Fruit fly (Drosophila melanogaster) whole organism, embryonic: ENCODE data around the gene CG18765.

Source experiments
- Blimp-1 ChIP-seq: fragments of 200-800 bp; sonication (Bioruptor generic); optimal IDR thresholded peaks from 3 replicates; lab custom pipeline; 2018; ENCODE audit warnings: missing biosample characterization, missing genetic modification characterization, mild to moderate bottlenecking, moderate library complexity, missing genetic modification reagents
- CG10147 ChIP-seq: fragments of 200-800 bp; sonication (Bioruptor generic); optimal IDR thresholded peaks from 2 replicates; lab custom pipeline; 2019; ENCODE audit warnings: missing biosample characterization, mild to moderate bottlenecking, missing genetic modification characterization, moderate library complexity
- CG12744 ChIP-seq: fragments of 200-800 bp; sonication (Bioruptor generic); optimal IDR thresholded peaks from 2 replicates; lab custom pipeline; 2016; ENCODE audit warnings: missing biosample characterization, missing genetic modification characterization
- CG13296 ChIP-seq: fragments of 200-800 bp; sonication (Bioruptor generic); optimal IDR thresholded peaks from 3 replicates; lab custom pipeline; 2018; ENCODE audit warnings: missing biosample characterization, mild to moderate bottlenecking, missing genetic modification characterization
- CG13624 ChIP-seq: fragments of 200-800 bp; sonication (Bioruptor generic); optimal IDR thresholded peaks from 2 replicates; lab custom pipeline; 2016; ENCODE audit warnings: missing biosample characterization, missing genetic modification characterization
- CG15269 ChIP-seq: fragments of 200-800 bp; sonication (Bioruptor generic); optimal IDR thresholded peaks from 2 replicates; lab custom pipeline; 2018; ENCODE audit warnings: missing biosample characterization, mild to moderate bottlenecking, missing genetic modification characterization, moderate library complexity
- CG16779 ChIP-seq: fragments of 200-800 bp; sonication (Bioruptor generic); IDR thresholded peaks from 2 replicates; pipeline ENCODE4 v1.3.6; 2022; ENCODE audit warnings: missing biosample characterization, missing genetic modification characterization
- CG17361 ChIP-seq: fragments of 200-800 bp; sonication (Bioruptor generic); IDR thresholded peaks from 3 replicates; pipeline ENCODE4 v1.3.6; 2022; ENCODE audit warnings: missing biosample characterization, missing genetic modification characterization
- CG3163 ChIP-seq: fragments of 200-800 bp; sonication (Bioruptor generic); optimal IDR thresholded peaks from 3 replicates; lab custom pipeline; 2016; ENCODE audit warnings: missing biosample characterization, missing genetic modification characterization
- CG3726 ChIP-seq: fragments of 200-800 bp; sonication (Bioruptor generic); IDR thresholded peaks from 3 replicates; pipeline ENCODE4, ENCODE4 v1.3.6; 2022; ENCODE audit warnings: missing biosample characterization, missing genetic modification characterization
- CG3847 ChIP-seq: fragments of 200-800 bp; sonication (Bioruptor generic); IDR thresholded peaks from 2 replicates; pipeline ENCODE4 v1.3.6; 2022; ENCODE audit warnings: missing biosample characterization, missing genetic modification characterization
- CG43689 ChIP-seq: fragments of 200-800 bp; sonication (Bioruptor generic); IDR thresholded peaks from 2 replicates; pipeline ENCODE4 v1.3.6; 2022; ENCODE audit warnings: missing biosample characterization, missing genetic modification characterization
- CG7271 ChIP-seq: fragments of 200-800 bp; sonication (Bioruptor generic); optimal IDR thresholded peaks from 2 replicates; lab custom pipeline; 2018; ENCODE audit warnings: missing biosample characterization, mild to moderate bottlenecking, missing genetic modification characterization, moderate library complexity
- CG8290 ChIP-seq, 3 experiments: fragments of 200-800 bp; sonication (Bioruptor generic); optimal IDR thresholded peaks; 2 replicates each; lab custom pipeline; 2016 to 2019; ENCODE audit warnings: missing biosample characterization in 3 of 3, missing genetic modification characterization in 3 of 3, mild to moderate bottlenecking in 2 of 3, moderate library complexity in 1 of 3
- CG8765 ChIP-seq: fragments of 200-800 bp; sonication (Bioruptor generic); IDR thresholded peaks from 2 replicates; pipeline ENCODE4 v1.3.6; 2022; ENCODE audit warnings: missing biosample characterization, missing genetic modification characterization
- CTCF ChIP-seq: fragments of 200-800 bp; sonication (Bioruptor generic); optimal IDR thresholded peaks from 2 replicates; lab custom pipeline; 2017; ENCODE audit warnings: missing biosample characterization, mild to moderate bottlenecking, missing genetic modification characterization, moderate library complexity
- E2f2 ChIP-seq: fragments of 200-800 bp; sonication (Bioruptor generic); IDR thresholded peaks from 2 replicates; pipeline ENCODE4 v1.3.6; 2022; ENCODE audit warnings: missing biosample characterization, missing genetic modification characterization
- ERR ChIP-seq: fragments of 200-800 bp; sonication (Bioruptor generic); optimal IDR thresholded peaks from 2 replicates; lab custom pipeline; 2016; ENCODE audit warnings: missing biosample characterization, missing genetic modification characterization
- Eip74EF ChIP-seq, 2 experiments: fragments of 200-800 bp in 1 of 2; fragments of >200 bp in 1 of 2; sonication (Bioruptor generic) in 1 of 2; optimal IDR thresholded peaks; 2 replicates each; lab custom pipeline; 2017 to 2019; ENCODE audit warnings: missing biosample characterization in 2 of 2, missing genetic modification characterization in 2 of 2, mild to moderate bottlenecking in 1 of 2, moderate library complexity in 1 of 2
- HmgD ChIP-seq: fragments of 200-800 bp; sonication (Bioruptor generic); optimal IDR thresholded peaks from 3 replicates; lab custom pipeline; 2016; ENCODE audit warnings: missing biosample characterization, missing genetic modification characterization
- Hmr ChIP-seq: fragments of 200-800 bp; sonication (Bioruptor generic); optimal IDR thresholded peaks from 3 replicates; lab custom pipeline; 2017; ENCODE audit warnings: mild to moderate bottlenecking, missing biosample characterization, missing genetic modification reagents, missing genetic modification characterization
- MBD-R2 ChIP-seq: fragments of 200-800 bp; sonication (Bioruptor generic); IDR thresholded peaks from 2 replicates; pipeline ENCODE4 v1.3.6; 2022; ENCODE audit warnings: missing biosample characterization, missing genetic modification characterization
- Nf-YC ChIP-seq: fragments of 200-800 bp; optimal IDR thresholded peaks from 3 replicates; lab custom pipeline; 2019; ENCODE audit warnings: missing biosample characterization, mild to moderate bottlenecking, missing genetic modification characterization, moderate library complexity
- Oli ChIP-seq: fragments of 200-800 bp; sonication (Bioruptor generic); optimal IDR thresholded peaks from 2 replicates; lab custom pipeline; 2018; ENCODE audit warnings: missing biosample characterization, mild to moderate bottlenecking, missing genetic modification characterization, moderate library complexity
- Opbp ChIP-seq: fragments of 200-800 bp; sonication (Bioruptor generic); IDR thresholded peaks from 3 replicates; pipeline ENCODE4 v1.3.6; 2022; ENCODE audit warnings: missing biosample characterization, missing genetic modification characterization; ENCODE audit not compliant: partially characterized antibody
- Side ChIP-seq: fragments of 200-800 bp; sonication (Bioruptor generic); optimal IDR thresholded peaks from 2 replicates; lab custom pipeline; 2016; ENCODE audit warnings: missing biosample characterization, missing genetic modification characterization
- Ssrp ChIP-seq: fragments of 200-800 bp; sonication (Bioruptor generic); optimal IDR thresholded peaks from 2 replicates; lab custom pipeline; 2018; ENCODE audit warnings: missing biosample characterization, mild to moderate bottlenecking, missing genetic modification characterization, moderate library complexity
- ase ChIP-seq: fragments of 200-800 bp; sonication (Bioruptor generic); IDR thresholded peaks from 3 replicates; pipeline ENCODE4 v1.3.6; 2022; ENCODE audit warnings: missing biosample characterization, missing genetic modification characterization
- caup ChIP-seq: fragments of 200-800 bp; sonication (Bioruptor generic); optimal IDR thresholded peaks from 3 replicates; lab custom pipeline; 2017; ENCODE audit warnings: missing biosample characterization, mild to moderate bottlenecking, missing genetic modification characterization, moderate library complexity; ENCODE audit not compliant: severe bottlenecking
- chinmo ChIP-seq: fragments of 200-800 bp; sonication (Bioruptor generic); IDR thresholded peaks from 4 replicates; pipeline ENCODE4 v1.3.6; 2022; ENCODE audit warnings: missing biosample characterization, missing genetic modification characterization; ENCODE audit not compliant: partially characterized antibody
- dati ChIP-seq: fragments of 200-800 bp; sonication (Bioruptor generic); IDR thresholded peaks from 2 replicates; pipeline ENCODE4 v1.3.6; 2022; ENCODE audit warnings: missing biosample characterization, missing genetic modification characterization
- dmrt99B ChIP-seq: fragments of 200-800 bp; sonication (Bioruptor generic); optimal IDR thresholded peaks from 2 replicates; lab custom pipeline; 2018; ENCODE audit warnings: missing biosample characterization, mild to moderate bottlenecking, missing genetic modification characterization, moderate library complexity
- emc ChIP-seq: fragments of 200-800 bp; sonication (Bioruptor generic); optimal IDR thresholded peaks from 2 replicates; lab custom pipeline; 2016; ENCODE audit warnings: missing biosample characterization, missing genetic modification characterization
- ems ChIP-seq: fragments of 200-800 bp; sonication (Bioruptor generic); optimal IDR thresholded peaks from 3 replicates; lab custom pipeline; 2016; ENCODE audit warnings: missing biosample characterization, missing genetic modification characterization
- ftz-f1 ChIP-seq: fragments of 200-800 bp; sonication (Bioruptor generic); optimal IDR thresholded peaks from 2 replicates; lab custom pipeline; 2016; ENCODE audit warnings: missing biosample characterization, missing genetic modification characterization
- gro ChIP-seq: fragments of 200-800 bp; sonication (Bioruptor generic); optimal IDR thresholded peaks from 2 replicates; lab custom pipeline; 2016; ENCODE audit warnings: missing biosample characterization, missing genetic modification characterization
- odd ChIP-seq: fragments of 200-800 bp; sonication (Bioruptor generic); optimal IDR thresholded peaks from 2 replicates; lab custom pipeline; 2017; ENCODE audit warnings: missing biosample characterization, mild to moderate bottlenecking, missing genetic modification characterization
- pan ChIP-seq, 4 experiments: fragments of >200 bp in 3 of 4; fragments of 200-800 bp in 1 of 4; sonication (Bioruptor generic) in 1 of 4; optimal IDR thresholded peaks in 3 of 4; IDR thresholded peaks in 1 of 4; 2 replicates each; pipeline versions ENCODE4 v1.3.6 to Lab custom; 2017 to 2022; ENCODE audit warnings: missing biosample characterization in 2 of 4, missing genetic modification characterization in 2 of 4, mixed read lengths in 1 of 4
- pros ChIP-seq: fragments of 200-800 bp; sonication (Bioruptor generic); optimal IDR thresholded peaks from 3 replicates; lab custom pipeline; 2019; ENCODE audit warnings: missing biosample characterization, mild to moderate bottlenecking, missing genetic modification characterization, moderate library complexity
- sd ChIP-seq: fragments of 200-800 bp; sonication (Bioruptor generic); optimal IDR thresholded peaks from 3 replicates; lab custom pipeline; 2018; ENCODE audit warnings: missing biosample characterization, mild to moderate bottlenecking, missing genetic modification characterization, moderate library complexity
- sens-2 ChIP-seq: fragments of 200-800 bp; sonication (Bioruptor generic); IDR thresholded peaks from 2 replicates; pipeline ENCODE4 v1.3.6; 2022; ENCODE audit warnings: missing biosample characterization, missing genetic modification characterization
- sqz ChIP-seq: fragments of 200-800 bp; sonication (Bioruptor generic); optimal IDR thresholded peaks from 3 replicates; lab custom pipeline; 2018; ENCODE audit warnings: missing biosample characterization, mild to moderate bottlenecking, missing genetic modification characterization
- sr ChIP-seq: fragments of 200-800 bp; sonication (Bioruptor generic); IDR thresholded peaks from 3 replicates; pipeline ENCODE4 v1.3.6; 2022; ENCODE audit warnings: missing biosample characterization, missing genetic modification characterization
- stwl ChIP-seq: fragments of 200-800 bp; sonication (Bioruptor generic); optimal IDR thresholded peaks from 3 replicates; lab custom pipeline; 2018; ENCODE audit warnings: missing biosample characterization, mild to moderate bottlenecking, missing genetic modification characterization, moderate library complexity
- sug ChIP-seq: fragments of 200-800 bp; optimal IDR thresholded peaks from 2 replicates; lab custom pipeline; 2019; ENCODE audit warnings: missing biosample characterization, mild to moderate bottlenecking, missing genetic modification characterization, moderate library complexity
- tap ChIP-seq: fragments of 200-800 bp; optimal IDR thresholded peaks from 3 replicates; lab custom pipeline; 2019; ENCODE audit warnings: missing biosample characterization, mild to moderate bottlenecking, missing genetic modification characterization, moderate library complexity
- usp ChIP-seq: fragments of >200 bp; optimal IDR thresholded peaks from 2 replicates; lab custom pipeline; 2017; ENCODE audit warnings: missing biosample characterization, missing genetic modification characterization
- wdn ChIP-seq: fragments of 200-800 bp; sonication (Bioruptor generic); IDR thresholded peaks from 2 replicates; pipeline ENCODE4 v1.3.6; 2022; ENCODE audit warnings: missing biosample characterization, missing genetic modification characterization

The CG18765 gene

DNA sequence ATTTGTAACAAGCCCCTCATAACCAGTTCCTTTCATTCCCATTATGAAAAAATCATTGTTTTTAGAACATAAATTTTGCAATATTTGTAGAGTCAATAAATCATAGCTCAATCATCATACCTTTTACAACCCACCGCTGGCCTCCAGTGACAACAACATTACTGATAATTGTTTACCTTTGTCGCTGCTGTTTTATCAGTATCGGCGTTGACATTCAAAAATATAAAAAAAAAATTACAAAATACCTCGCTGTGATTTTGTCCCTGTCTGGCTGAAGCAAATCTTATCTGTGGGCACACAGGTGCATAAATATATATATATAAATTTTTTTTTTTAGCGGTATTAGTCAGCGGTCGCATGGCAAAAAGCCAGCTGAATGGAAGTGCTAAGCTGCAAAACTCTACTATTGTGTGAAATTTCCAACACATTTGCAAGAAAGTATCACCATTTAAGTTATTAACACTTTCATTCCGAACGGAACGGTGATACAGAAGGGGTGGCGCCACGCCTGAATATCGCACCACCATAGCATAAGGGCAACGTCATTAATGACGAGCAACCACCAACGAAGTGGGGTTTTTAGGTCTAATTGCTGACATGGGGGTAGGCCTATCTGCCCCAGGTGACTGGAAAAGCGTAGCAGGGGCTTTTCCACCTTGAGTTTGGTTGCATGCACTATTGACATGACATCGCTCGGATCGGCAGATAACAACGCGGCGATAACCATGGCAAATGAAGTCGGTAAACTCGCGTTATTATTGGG is 25.5 kb downstream of the CG18765 start (continued):
- TF ChIP-seq odd (GFP tag; lab: Kevin White, UChicago) (peak; percentile 43), ftz-f1 (GFP tag; lab: Kevin White, UChicago) (peak; percentile 40), Ssrp (no peak), sug (tag; lab: Kevin White, UChicago) (peak; percentile 91), CG13296 (GFP tag; lab: Kevin White, UChicago) (peak; percentile 75), Hmr (peak; percentile 43), sqz (GFP tag; lab: Kevin White, UChicago) (peak; percentile 91), pros (peak; percentile 39), dmrt99B (no peak), caup (GFP tag; lab: Kevin White, UChicago) (peak; percentile 36), E2f2 (GFP tag; lab: Robert Waterston, UW) (no peak), sens-2 (GFP tag; lab: Robert Waterston, UW) (0 out of 2 replicates have a peak, but pooled peaks have one; percentile 21), sd (tag; lab: Kevin White, UChicago) (peak; percentile 85), CG15269 (tag; lab: Kevin White, UChicago) (peak; percentile 27)
- TF ChIP-seq, all 482 proteins: peak for 36

DNA sequence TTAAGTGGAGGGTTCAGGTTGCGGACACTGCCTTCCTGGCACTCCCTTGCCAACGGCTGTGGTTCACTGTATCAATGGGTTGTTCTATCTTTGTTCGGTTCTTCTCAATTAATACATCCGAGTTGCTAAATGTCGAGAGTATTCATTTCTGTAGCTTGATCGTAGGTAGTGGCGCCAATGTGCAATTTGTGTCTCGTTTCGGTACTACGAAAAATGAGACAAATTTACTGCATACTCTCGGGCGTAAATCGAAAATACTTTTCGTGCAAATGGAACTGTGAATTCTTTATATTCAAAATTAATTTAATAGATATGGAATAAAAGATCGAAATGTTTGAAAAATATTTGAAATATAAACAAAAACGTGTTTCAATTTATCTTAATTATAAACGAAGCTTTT is 26.1 kb downstream of the CG18765 start:
- TF ChIP-seq CG8765 (GFP tag; lab: Robert Waterston, UW) (no peak), CG10147 (no peak), CG17361 (0 out of 3 replicates have a peak, but pooled peaks have one; percentile 9), gro (no peak), pan (optimal IDR thresholded peaks at IDR 0.05; lab: Kevin White, UChicago) (no peak), pan (GFP tag; optimal IDR thresholded peaks at IDR 0.05 in 1 of 2, IDR thresholded peaks at IDR 0.05 in 1 of 2) (peak in 1 of 2 experiments; percentile 27), CG13624 (no peak), CG43689 (GFP tag; lab: Robert Waterston, UW) (no peak), Opbp (GFP tag; lab: Robert Waterston, UW) (peak; percentile 36; the same call in 1 of the 3 replicates), CG12744 (no peak), dati (GFP tag; lab: Robert Waterston, UW) (no peak), sr (GFP tag; lab: Robert Waterston, UW) (no peak), usp (no peak), chinmo (GFP tag; lab: Robert Waterston, UW) (peak; percentile 76; the same call in 1 of the 4 replicates), ERR (no peak), Nf-YC (tag; lab: Kevin White, UChicago) (no peak), CG7271 (tag; lab: Kevin White, UChicago) (no peak), Blimp-1 (GFP tag; lab: Kevin White, UChicago) (no peak), emc (GFP tag; lab: Kevin White, UChicago) (no peak), Oli (tag; lab: Kevin White, UChicago) (no peak), Eip74EF (GFP tag; optimal IDR thresholded peaks at IDR 0.05; lab: Kevin White, UChicago) (no peak), CG3163 (GFP tag; lab: Kevin White, UChicago) (no peak), ems (GFP tag; lab: Kevin White, UChicago) (no peak), Side (GFP tag; lab: Kevin White, UChicago) (no peak), MBD-R2 (GFP tag; lab: Robert Waterston, UW) (no peak), CG8290 (GFP tag; optimal IDR thresholded peaks at IDR 0.05; lab: Kevin White, UChicago) (no peak), CG8290 (tag; optimal IDR thresholded peaks at IDR 0.05; lab: Kevin White, UChicago) (peak in 1 of 2 experiments; percentile 11), CG3726 (GFP tag; lab: Robert Waterston, UW) (no peak), HmgD (no peak), ase (GFP tag; lab: Robert Waterston, UW) (0 out of 3 replicates have a peak, but pooled peaks have one; percentile 8), stwl (tag; lab: Kevin White, UChicago) (peak; percentile 35), wdn (GFP tag; lab: Robert Waterston, UW) (no peak), CTCF (peak; percentile 97), CG16779 (GFP tag; lab: Robert Waterston, UW) (no peak), CG3847 (GFP tag; lab: Robert Waterston, UW) (no peak), tap (tag; lab: Kevin White, UChicago) (no peak)
